Worm (Caenorhabditis elegans) whole organism, late embryonic: Measurements from ENCODE around the gene pcn-1.

Source experiments
- C38D4.7 ChIP-seq: fragments of 200-800 bp; sonication (Bioruptor generic); optimal IDR thresholded peaks from 2 replicates; lab custom pipeline; 2018; ENCODE audit warnings: mild to moderate bottlenecking, missing genetic modification characterization, moderate library complexity, missing compliant biosample characterization
- F13H6.1 ChIP-seq: sonication (generic microtip); optimal IDR thresholded peaks from 2 replicates; lab custom pipeline; 2016; ENCODE audit warnings: missing genetic modification characterization, missing compliant biosample characterization
- ama-1 ChIP-seq: fragments of 150-350 bp; optimal IDR thresholded peaks from 2 replicates; lab custom pipeline; 2014
- ceh-14 ChIP-seq: sonication (generic microtip); optimal IDR thresholded peaks from 2 replicates; lab custom pipeline; 2016; ENCODE audit warnings: missing genotype, missing genetic modification characterization, missing compliant biosample characterization
- dmd-4 ChIP-seq: sonication (generic microtip); optimal IDR thresholded peaks from 2 replicates; lab custom pipeline; 2016; ENCODE audit warnings: borderline replicate concordance, missing genetic modification characterization, missing compliant biosample characterization
- elt-2 ChIP-seq: sonication (generic microtip); optimal IDR thresholded peaks from 2 replicates; lab custom pipeline; 2016; ENCODE audit warnings: missing genetic modification reagents, missing genetic modification characterization, missing compliant biosample characterization
- hlh-30 ChIP-seq: sonication (generic microtip); optimal IDR thresholded peaks from 2 replicates; lab custom pipeline; 2017; ENCODE audit warnings: antibody characterized with exemption, missing genetic modification characterization, missing compliant biosample characterization; ENCODE audit not compliant: insufficient read depth
- odd-2 ChIP-seq: sonication (generic microtip); optimal IDR thresholded peaks from 2 replicates; lab custom pipeline; 2017; ENCODE audit warnings: antibody characterized with exemption, mild to moderate bottlenecking, missing genetic modification characterization, missing compliant biosample characterization
- ref-2 ChIP-seq: sonication (generic microtip); optimal IDR thresholded peaks from 2 replicates; lab custom pipeline; 2016; ENCODE audit warnings: missing genetic modification characterization, missing compliant biosample characterization
- rnt-1 ChIP-seq: sonication (generic microtip); optimal IDR thresholded peaks from 2 replicates; lab custom pipeline; 2016; ENCODE audit warnings: missing genetic modification characterization, missing compliant biosample characterization
- syd-9 ChIP-seq: sonication (generic microtip); optimal IDR thresholded peaks from 2 replicates; lab custom pipeline; 2016; ENCODE audit warnings: mild to moderate bottlenecking, missing genetic modification characterization, moderate library complexity, missing compliant biosample characterization
- unc-55 ChIP-seq: sonication (generic microtip); optimal IDR thresholded peaks from 2 replicates; lab custom pipeline; 2017; ENCODE audit warnings: missing biosample characterization, missing genetic modification reagents, missing genetic modification characterization

ce11 chrIV:4070810-4071209, 21.6 kb upstream of the pcn-1 start:
- TF ChIP-seq ama-1: no peak
- TF ChIP-seq unc-55 (GFP tag; lab: Kevin White, UChicago): no peak
- no peak for TF ChIP-seq syd-9 (tag; lab: Kevin White, UChicago)
- TF ChIP-seq C38D4.7 (GFP tag; lab: Kevin White, UChicago): no peak
- peak; percentile 59 for TF ChIP-seq ref-2 (tag; lab: Kevin White, UChicago)
- TF ChIP-seq ceh-14 (tag; lab: Kevin White, UChicago): no peak
- TF ChIP-seq elt-2 (tag; lab: Kevin White, UChicago): no peak
- no peak for TF ChIP-seq dmd-4 (tag; lab: Kevin White, UChicago)
- TF ChIP-seq F13H6.1: no peak
- TF ChIP-seq hlh-30 (tag; lab: Kevin White, UChicago): no peak
- no peak for TF ChIP-seq rnt-1 (tag; lab: Kevin White, UChicago)
- no peak for TF ChIP-seq odd-2 (tag; lab: Kevin White, UChicago)
